Worm (Caenorhabditis elegans) whole organism, mixed stage, embryonic: ENCODE results near the gene memo-1.

Experiments
- lin-13 ChIP-seq: fragments of 150-350 bp; optimal IDR thresholded peaks from 2 replicates; lab custom pipeline; 2014; ENCODE audit warnings: missing biosample characterization, missing genetic modification characterization
- pha-4 ChIP-seq: fragments of 150-350 bp; optimal IDR thresholded peaks from 2 replicates; lab custom pipeline; 2018; ENCODE audit warnings: missing biosample characterization, missing genetic modification reagents, missing genetic modification characterization

ce11 chrV:7814601-7815000, 32.4 kb downstream of the memo-1 start, which contains the start of gene ZK742.6:
- TF ChIP-seq lin-13 (tag; lab: Kevin White, UChicago) (no peak), pha-4 (no peak)
